Fruit fly (Drosophila melanogaster): Measurements from ENCODE around the gene cu.

cu gene

DNA sequence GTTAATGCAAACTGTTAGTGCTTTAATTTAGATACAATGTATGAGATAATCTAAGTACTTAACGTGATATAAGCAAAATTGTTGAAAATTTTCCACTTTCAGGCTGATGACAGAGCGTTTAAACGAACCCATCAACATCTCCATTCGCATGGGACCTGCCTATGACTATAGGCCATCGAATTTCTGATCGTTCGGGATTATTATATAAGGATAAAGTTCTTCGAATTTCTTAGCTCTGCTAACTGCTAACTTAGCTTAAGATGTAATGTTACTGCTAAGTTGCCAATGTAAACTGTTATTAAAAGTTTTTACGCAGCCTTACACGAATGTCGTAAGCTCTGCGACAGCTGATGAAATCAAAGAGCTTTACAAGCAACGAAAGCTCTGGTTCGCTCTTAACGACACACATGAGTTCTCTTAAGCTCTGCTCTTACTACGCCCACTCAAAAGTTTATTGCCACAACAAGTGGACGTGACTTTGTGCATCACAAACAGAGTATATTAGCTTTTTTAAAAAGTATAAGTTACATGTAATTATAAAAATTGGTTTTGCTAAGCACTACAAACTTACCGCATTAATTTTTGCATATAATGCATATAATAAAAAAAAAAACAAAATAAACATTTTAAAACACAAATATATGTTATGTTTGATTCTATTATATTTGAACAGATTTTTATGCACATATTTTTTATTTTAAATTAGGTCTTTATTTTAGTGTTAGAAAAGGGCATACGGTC is 574 bp upstream of the cu start:
- no peak for TF ChIP-seq CG8478 (optimal IDR thresholded peaks at IDR 0.05)

DNA sequence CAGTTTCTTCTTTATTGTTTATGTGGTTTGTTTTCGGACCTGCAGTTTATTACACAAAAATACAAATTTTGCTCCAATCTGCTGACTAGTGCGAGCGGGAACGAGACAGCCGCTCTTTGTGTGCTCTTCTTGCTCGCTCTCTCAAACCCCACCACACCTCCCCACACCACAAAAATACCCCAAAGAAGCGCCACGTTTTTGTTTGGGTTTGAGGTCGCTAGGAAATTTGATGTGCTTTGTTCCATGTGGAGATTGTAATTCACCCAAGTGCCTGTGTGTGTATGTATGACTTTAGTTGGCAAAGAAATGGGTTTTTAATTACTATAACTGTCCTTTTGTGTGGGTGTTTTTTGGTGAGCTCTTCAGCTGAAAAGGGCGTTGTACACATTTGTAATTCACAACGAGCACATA is 675 bp downstream of the cu start:
- TF ChIP-seq CTCF (optimal IDR thresholded peaks at IDR 0.05) (no peak), CG8478 (optimal IDR thresholded peaks at IDR 0.05) (no peak)

dm6 chr3R:11199227-11199835 is 1.9 kb downstream of the cu start:
- TF ChIP-seq CG8478 (optimal IDR thresholded peaks at IDR 0.05) (no peak), CTCF (optimal IDR thresholded peaks at IDR 0.05) (no peak)

DNA sequence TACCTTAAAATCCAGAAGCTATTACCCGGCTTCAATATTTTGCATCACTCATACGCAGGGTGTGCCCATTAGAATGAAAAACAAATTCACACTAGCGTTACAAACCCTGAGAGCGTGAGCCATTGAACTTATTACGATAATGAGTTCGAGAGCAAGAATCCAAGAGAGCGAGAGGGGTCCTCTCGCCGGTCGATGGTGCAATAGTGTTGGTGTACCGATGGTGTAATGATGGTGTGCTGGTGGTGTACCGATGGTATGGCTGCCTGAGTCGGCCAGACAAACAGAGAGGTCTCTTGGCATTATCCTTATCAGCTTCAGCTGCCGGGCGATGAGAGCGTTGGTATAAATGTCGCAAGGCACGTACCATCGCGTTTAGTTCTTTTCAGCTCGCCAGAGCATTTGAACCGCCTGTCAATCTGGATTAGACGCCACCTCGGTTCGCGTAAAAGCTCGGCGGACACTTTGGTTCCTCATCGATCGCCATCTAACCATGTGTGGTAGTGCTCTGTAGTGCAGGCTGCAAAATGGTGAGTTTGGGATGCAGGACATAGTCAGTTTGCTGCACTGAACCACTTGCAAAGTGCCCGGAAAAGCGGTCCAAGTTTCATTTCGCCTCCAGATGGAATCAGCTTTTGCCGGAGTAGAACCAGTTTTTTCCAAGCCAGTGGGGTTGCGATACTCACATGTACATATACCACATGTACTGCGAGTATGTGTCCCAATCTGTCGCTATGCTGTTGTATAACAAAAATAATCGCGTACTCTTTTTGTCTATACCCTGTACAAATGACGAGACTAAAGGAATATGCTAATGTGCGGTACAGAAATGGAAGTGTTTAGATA is 2.9 kb downstream of the cu start:
- TF ChIP-seq CG8478 (optimal IDR thresholded peaks at IDR 0.05) (no peak), CTCF (optimal IDR thresholded peaks at IDR 0.05) (no peak)

- TF ChIP-seq CG8478 (optimal IDR thresholded peaks at IDR 0.05): no peak
These were observed 3.6 kb downstream of the cu start for dm6 chr3R:11200885-11201421.

DNA sequence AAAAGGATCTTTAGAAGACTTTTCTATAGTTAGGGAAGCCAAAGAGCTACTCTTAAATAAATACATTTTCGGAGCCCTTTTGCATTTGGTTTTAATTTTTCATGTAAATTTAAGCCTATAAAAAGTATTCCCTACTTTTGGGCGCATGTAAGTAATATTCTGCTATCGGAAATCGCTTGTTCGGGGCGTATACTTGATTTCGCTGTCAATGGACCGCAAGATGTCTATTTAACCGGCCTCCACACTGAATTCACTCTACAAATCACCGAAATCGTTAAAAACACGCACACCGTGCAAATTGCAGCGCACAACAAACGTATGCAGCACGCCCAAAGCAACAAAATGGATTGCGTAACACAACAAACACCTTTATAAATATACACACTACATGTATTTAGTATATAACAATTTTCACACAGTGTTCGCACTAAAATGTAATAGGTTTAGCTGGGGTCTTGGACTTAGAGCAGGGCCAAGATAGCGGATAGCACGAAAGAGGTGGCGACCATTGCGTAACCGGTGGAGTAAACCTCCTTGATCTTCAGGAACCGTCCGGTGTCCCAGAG is 11.5 kb downstream of the cu start:
- TF ChIP-seq CTCF (optimal IDR thresholded peaks at IDR 0.05): no peak
- no peak for TF ChIP-seq CG8478 (optimal IDR thresholded peaks at IDR 0.05)

DNA sequence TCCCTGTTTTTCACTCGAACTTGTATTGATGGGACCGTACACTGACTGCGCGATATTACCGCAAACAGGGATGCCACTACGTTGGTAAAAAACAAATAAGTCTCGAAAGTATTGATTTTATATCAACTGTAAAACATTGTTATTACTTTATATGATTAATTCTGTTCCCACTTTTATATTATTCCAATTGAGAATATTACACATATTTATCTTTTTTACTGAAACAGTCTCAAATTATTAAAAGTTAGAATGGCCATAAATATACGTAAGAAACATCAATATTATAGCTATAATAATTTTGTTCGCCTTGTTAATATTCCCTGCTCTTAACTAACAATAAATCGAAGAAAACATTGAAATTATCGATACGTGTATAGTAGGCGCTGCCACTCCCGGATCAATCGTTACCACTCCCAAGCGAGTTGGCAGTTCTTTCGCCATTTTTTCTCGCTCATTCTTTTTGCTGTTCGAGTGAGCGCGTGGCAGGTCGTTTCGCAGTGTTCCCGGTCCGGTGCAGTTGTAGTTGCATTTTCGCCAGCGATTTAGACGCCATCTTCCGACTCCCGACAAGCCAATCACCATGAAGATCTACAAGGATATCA is 12.5 kb downstream of the cu start, which contains the start of the genes SdhC and Tctp:
Gene SdhC, minus strand, starts transcription at position 49 of the 602 bp plus-strand sequence.
Gene Tctp, plus strand, starts transcription at position 447 of the 602 bp plus-strand sequence.
- TF ChIP-seq CTCF (optimal IDR thresholded peaks at IDR 0.05) (no peak), CG8478 (optimal IDR thresholded peaks at IDR 0.05) (no peak)

DNA sequence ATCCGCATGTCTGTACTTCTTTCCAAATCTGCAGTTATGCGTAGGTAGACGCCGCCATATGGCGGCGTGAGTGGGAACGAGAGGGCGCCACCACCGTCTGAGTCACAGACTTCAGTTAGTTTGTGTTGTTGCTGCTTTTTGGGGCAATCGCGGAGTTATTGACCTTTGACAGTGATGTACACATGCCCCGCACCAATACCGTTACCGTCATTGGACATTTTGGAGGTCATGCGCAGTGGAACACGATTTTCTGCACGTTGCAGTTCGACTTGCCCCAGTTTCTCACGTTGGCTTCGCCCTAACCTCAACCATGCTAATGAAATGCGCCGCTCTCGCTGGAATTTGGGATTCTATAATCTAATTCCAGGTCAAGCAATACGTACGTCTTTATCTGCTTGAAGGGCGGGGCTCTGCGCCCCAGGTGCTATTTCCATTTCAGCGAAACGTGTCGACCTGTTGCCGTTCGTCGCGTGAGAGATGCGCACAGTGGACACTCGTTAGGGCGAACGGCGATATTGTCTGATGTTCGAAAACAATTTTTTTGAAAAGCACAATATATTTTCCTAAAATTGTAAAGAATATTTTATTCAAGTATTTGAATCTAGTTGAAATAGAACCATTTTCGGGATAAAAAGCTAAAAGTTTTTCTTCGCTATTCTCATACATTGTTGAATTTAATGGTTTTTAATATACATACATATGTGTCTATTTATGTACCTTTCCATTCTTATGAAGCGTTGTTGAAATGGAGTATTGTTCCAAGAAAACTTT is 14.1 kb downstream of the cu start:
- peak; percentile 31 to 42 for TF ChIP-seq CTCF (optimal IDR thresholded peaks at IDR 0.05)
- no peak for TF ChIP-seq CG8478 (optimal IDR thresholded peaks at IDR 0.05)

- no peak for TF ChIP-seq CG8478 (optimal IDR thresholded peaks at IDR 0.05)
- TF ChIP-seq CTCF (optimal IDR thresholded peaks at IDR 0.05): no peak
These were observed 17.1 kb downstream of the cu start, which contains the start of gene ZnT86D for dm6 chr3R:11214449-11214950. Gene ZnT86D, minus strand, starts transcription at chr3R:11214539.

DNA sequence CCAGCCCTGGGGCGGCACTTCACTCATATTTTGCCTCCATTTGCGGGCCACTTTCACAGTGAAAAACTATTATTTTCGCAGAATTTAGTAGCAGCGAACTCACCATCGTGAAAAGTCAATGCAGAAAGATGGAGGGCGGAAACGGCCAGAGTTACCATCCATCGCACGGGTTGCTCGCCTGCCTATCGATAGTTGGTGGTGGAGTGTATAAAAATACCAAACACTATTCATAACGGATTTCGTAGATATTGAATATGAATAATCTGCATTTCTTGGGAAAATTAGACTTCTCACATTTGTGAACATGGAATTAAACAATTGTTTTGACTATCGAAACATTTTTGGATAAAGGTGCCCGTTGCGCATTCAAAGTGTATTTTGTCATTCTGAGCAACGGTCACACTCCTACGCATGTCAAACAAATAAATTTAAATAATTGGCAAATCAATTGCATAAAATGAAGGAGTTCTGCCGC is 18.8 kb downstream of the cu start, which contains the start of the genes RpS25 and CG4820:
Gene RpS25, minus strand, starts transcription at position 132 of the 475 bp plus-strand sequence.
Gene CG4820, plus strand, starts transcription at position 380 of the 475 bp plus-strand sequence.
- TF ChIP-seq CG8478 (optimal IDR thresholded peaks at IDR 0.05) (no peak), CTCF (optimal IDR thresholded peaks at IDR 0.05) (peak; percentile 3 to 55)

dm6 chr3R:11219883-11220282 is 22.5 kb downstream of the cu start, which contains the start of gene CG6689:
Gene CG6689, minus strand, starts transcription at chr3R:11220064.
- no peak for TF ChIP-seq CTCF (optimal IDR thresholded peaks at IDR 0.05)
- no peak for TF ChIP-seq CG8478 (optimal IDR thresholded peaks at IDR 0.05)

DNA sequence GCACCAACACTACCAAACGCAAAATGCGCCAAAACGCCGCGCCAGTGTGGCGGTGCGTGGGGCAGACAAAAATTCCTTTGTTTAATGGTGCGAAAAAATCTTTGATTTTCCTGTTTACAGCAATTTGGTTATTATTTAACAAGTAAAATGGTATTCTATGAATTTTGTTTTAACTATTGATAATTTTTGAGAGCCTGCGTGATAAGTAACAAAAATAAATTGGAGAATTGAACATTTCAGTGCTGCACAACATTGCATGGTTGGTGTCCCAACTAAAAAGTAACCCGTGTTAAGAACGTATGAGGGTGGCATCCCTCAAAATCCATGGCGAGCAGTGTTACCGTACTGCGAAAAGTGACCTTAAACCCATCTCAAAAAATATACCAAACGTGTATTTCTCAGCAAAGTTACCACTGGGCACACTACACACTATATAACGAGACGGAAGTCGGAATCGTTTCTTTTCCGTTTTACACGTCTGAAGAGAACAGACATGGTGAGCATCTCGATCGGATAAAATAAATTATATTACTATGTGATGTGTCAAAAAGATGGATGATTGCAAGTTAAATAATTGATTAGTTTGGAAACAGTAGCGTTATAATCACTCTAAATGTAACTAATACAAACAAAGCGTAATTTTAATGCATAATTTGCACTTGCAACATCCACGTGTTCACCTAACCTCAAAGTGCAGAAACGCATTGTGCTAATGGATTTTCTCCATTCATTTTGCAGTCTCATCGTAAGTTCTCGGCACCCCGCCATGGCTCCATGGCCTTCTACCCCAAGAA is 24.2 kb downstream of the cu start, which contains the start of the genes CG6693 and RpL3:
Gene CG6693, minus strand, starts transcription at position 203 of the 794 bp plus-strand sequence.
Gene RpL3, plus strand, starts transcription at position 458 of the 794 bp plus-strand sequence.
- TF ChIP-seq CTCF (optimal IDR thresholded peaks at IDR 0.05) (peak; percentile 63 to 66), CG8478 (optimal IDR thresholded peaks at IDR 0.05) (no peak)

All from S2 (cell line).